Fruit fly (Drosophila melanogaster): ENCODE results near the gene CG42876.

Gene CG42876

DNA sequence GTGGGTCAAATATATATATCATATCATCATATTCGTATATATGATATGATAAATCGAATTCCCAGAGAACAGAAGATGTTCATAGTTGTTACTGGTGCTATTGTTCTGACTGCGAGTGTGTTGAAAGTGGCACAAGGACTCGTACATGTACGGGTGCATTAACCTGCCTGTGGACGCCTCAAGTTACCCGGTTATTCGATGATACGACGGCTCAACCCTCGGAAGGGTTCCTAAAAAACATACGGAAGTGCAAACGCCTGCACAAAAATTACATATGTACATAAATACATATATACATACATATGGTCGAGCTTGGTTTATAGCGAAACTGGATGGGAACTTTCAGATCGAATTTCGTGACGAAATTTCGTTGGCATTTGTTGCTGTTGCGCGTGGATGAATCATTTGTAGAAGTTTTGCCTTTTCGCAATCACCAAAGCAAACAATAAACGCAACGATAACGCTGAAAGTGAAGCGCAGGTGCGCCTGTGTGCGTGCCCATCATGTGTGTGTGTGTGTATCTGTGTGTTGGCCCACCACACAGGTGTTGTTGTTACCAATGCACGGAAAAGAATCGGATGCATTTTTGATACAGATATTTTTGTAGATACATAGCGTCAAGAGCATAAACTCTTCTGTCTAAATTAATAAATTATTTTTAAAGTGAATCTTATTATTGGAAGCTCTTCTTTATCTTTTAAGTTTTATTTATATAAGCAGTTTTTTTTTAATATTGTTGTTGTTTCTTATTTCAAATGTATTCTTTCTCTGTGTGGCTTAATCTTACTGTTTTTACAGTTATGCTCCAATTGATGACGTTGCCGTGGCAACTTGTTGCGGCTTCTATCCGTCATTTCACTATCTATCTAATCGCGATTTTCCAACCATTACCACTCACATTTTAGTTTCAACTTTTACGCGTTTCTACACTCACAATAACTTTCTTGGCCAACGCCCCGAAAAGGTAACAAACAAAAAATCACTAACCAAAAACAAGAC lies 50.2 kb downstream of the CG42876 start:
- TF ChIP-seq CG17801 (GFP tag; optimal IDR thresholded peaks at IDR 0.05; ENCODE audit: partially characterized antibody) = peak; percentile 37

DNA sequence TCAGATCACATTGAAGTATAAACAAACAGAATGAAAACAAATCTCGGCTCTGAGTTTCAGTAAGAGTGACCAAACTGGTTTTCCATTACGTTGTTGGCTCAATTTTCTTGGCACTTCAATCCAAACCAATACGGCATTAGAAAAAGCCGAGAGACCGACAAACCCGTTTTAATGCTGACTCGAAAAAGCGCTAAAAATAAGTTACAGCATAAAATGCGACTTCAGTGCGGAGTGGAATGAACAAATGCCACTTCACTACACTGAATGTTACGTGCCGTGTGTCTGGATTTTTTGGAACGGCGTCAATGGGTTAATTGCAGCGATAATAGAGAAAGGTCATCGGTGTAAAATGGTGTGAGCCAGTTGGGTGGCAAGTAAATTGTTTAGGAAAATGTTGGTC lies 51.3 kb downstream of the CG42876 start:
- TF ChIP-seq CG17801 (GFP tag; optimal IDR thresholded peaks at IDR 0.05; ENCODE audit: partially characterized antibody) = no peak

Data from ovary, adult (tissue).